Worm (Caenorhabditis elegans) whole organism, mixed stage, embryonic: ENCODE data around the gene vps-35.

Experiments
- ces-1 ChIP-seq: fragments of 150-350 bp; optimal IDR thresholded peaks from 2 replicates; lab custom pipeline; 2014; ENCODE audit warnings: missing biosample characterization, missing genetic modification reagents, missing genetic modification characterization
- elt-1 ChIP-seq: sonication (generic microtip); optimal IDR thresholded peaks from 2 replicates; lab custom pipeline; 2017; ENCODE audit warnings: missing genetic modification characterization, mild to moderate bottlenecking, missing compliant biosample characterization, antibody characterized with exemption, moderate library complexity, borderline replicate concordance; ENCODE audit not compliant: insufficient read depth
- lsy-2 ChIP-seq: fragments of 150-350 bp; optimal IDR thresholded peaks from 2 replicates; lab custom pipeline; 2014; ENCODE audit warnings: missing biosample characterization, missing genetic modification characterization
- mab-5 ChIP-seq: fragments of 150-350 bp; optimal IDR thresholded peaks from 2 replicates; lab custom pipeline; 2014; ENCODE audit warnings: missing biosample characterization, missing genetic modification characterization
- nhr-12 ChIP-seq: fragments of 150-350 bp; optimal IDR thresholded peaks from 2 replicates; lab custom pipeline; 2014; ENCODE audit warnings: missing biosample characterization, missing genetic modification characterization
- nhr-237 ChIP-seq: fragments of 150-350 bp; optimal IDR thresholded peaks from 2 replicates; lab custom pipeline; 2014; ENCODE audit warnings: missing biosample characterization, missing genetic modification characterization

DNA sequence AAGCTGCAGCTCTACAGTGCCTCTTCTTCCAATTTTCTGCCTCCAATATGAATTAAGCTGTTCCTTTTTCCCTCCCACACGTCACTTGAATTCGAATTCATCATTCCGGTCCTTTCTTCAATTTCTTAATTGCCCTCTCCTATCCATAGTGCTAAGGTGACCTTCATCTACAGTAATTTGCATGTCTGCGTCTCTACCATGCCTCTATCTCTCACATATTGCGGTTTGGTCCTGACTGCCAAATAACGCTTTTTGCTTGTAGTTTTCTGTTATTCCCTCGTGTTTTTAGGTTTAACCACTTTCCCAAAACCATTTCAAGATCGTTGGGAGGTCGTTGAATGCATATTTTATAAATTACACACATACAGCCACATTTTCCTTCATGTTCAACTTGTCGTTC is 26.9 kb upstream of the vps-35 start:
- TF ChIP-seq mab-5 (tag; lab: Kevin White, UChicago), result no peak
- TF ChIP-seq elt-1 (tag; lab: Kevin White, UChicago), result no peak
- no peak for TF ChIP-seq nhr-237 (tag; lab: Kevin White, UChicago)
- no peak for TF ChIP-seq nhr-12
- no peak for TF ChIP-seq ces-1 (GFP tag; lab: Kevin White, UChicago)
- TF ChIP-seq lsy-2 (tag; lab: Kevin White, UChicago), result no peak
